Fruit fly (Drosophila melanogaster) whole organism, embryonic: ENCODE data around the gene CG7656.

Source experiments
- Antp ChIP-seq: fragments of 200-800 bp; sonication (Bioruptor generic); optimal IDR thresholded peaks from 3 replicates; lab custom pipeline; 2016; ENCODE audit warnings: missing biosample characterization, missing genetic modification characterization
- Asciz ChIP-seq: fragments of 200-800 bp; sonication (Bioruptor generic); optimal IDR thresholded peaks from 2 replicates; lab custom pipeline; 2017; ENCODE audit warnings: missing biosample characterization, mild to moderate bottlenecking, missing genetic modification characterization, missing genetic modification reagents
- CG11093 ChIP-seq: fragments of 200-800 bp; sonication (Bioruptor generic); IDR thresholded peaks from 3 replicates; pipeline ENCODE4 v1.3.6; 2022; ENCODE audit warnings: missing biosample characterization, missing genetic modification characterization
- CG12104 ChIP-seq: fragments of 200-800 bp; sonication (Bioruptor generic); optimal IDR thresholded peaks from 3 replicates; lab custom pipeline; 2016; ENCODE audit warnings: missing biosample characterization, missing genetic modification characterization
- CG12659 ChIP-seq: fragments of 200-800 bp; sonication (Bioruptor generic); optimal IDR thresholded peaks from 3 replicates; lab custom pipeline; 2017; ENCODE audit warnings: mild to moderate bottlenecking, missing biosample characterization, missing genetic modification reagents, missing genetic modification characterization
- CG15269 ChIP-seq: fragments of 200-800 bp; sonication (Bioruptor generic); optimal IDR thresholded peaks from 2 replicates; lab custom pipeline; 2018; ENCODE audit warnings: missing biosample characterization, mild to moderate bottlenecking, missing genetic modification characterization, moderate library complexity
- CG16813 ChIP-seq: fragments of 200-800 bp; sonication (Bioruptor generic); IDR thresholded peaks from 3 replicates; pipeline ENCODE4 v1.3.6; 2022; ENCODE audit warnings: missing biosample characterization, missing genetic modification characterization; ENCODE audit not compliant: partially characterized antibody
- CG1832 ChIP-seq: fragments of 200-800 bp; sonication (Bioruptor generic); optimal IDR thresholded peaks from 2 replicates; lab custom pipeline; 2017; ENCODE audit warnings: missing biosample characterization, mild to moderate bottlenecking, missing genetic modification characterization, inconsistent platforms
- CG18764 ChIP-seq: fragments of 200-800 bp; sonication (Bioruptor generic); optimal IDR thresholded peaks from 3 replicates; lab custom pipeline; 2016; ENCODE audit warnings: missing biosample characterization, missing genetic modification characterization
- CG42726 ChIP-seq: fragments of 200-800 bp; sonication (Bioruptor generic); IDR thresholded peaks from 2 replicates; pipeline ENCODE4 v1.3.6; 2022; ENCODE audit warnings: missing biosample characterization, missing genetic modification characterization; ENCODE audit not compliant: partially characterized antibody
- CG4424 ChIP-seq: fragments of 200-800 bp; sonication (Bioruptor generic); optimal IDR thresholded peaks from 3 replicates; lab custom pipeline; 2016; ENCODE audit warnings: missing biosample characterization, missing genetic modification characterization
- CG4707 ChIP-seq: fragments of 200-800 bp; sonication (Bioruptor generic); optimal IDR thresholded peaks from 2 replicates; lab custom pipeline; 2018; ENCODE audit warnings: missing biosample characterization, mild to moderate bottlenecking, missing genetic modification characterization, moderate library complexity
- CG6175 ChIP-seq: fragments of 200-800 bp; sonication (Bioruptor generic); IDR thresholded peaks from 3 replicates; pipeline ENCODE4 v1.3.6; 2022; ENCODE audit warnings: missing biosample characterization, missing genetic modification characterization
- CG6654 ChIP-seq: fragments of 200-800 bp; sonication (Bioruptor generic); optimal IDR thresholded peaks from 2 replicates; lab custom pipeline; 2017; ENCODE audit warnings: missing biosample characterization, mild to moderate bottlenecking, missing genetic modification characterization
- CG6765 ChIP-seq: fragments of 200-800 bp; sonication (Bioruptor generic); optimal IDR thresholded peaks from 3 replicates; lab custom pipeline; 2017; ENCODE audit warnings: missing biosample characterization, mild to moderate bottlenecking, missing genetic modification characterization
- CG7556 ChIP-seq: fragments of 200-800 bp; sonication (Bioruptor generic); optimal IDR thresholded peaks from 2 replicates; lab custom pipeline; 2017; ENCODE audit warnings: missing biosample characterization, mild to moderate bottlenecking, missing genetic modification characterization
- CG8944 ChIP-seq: fragments of 200-800 bp; sonication (Bioruptor generic); optimal IDR thresholded peaks from 3 replicates; lab custom pipeline; 2016; ENCODE audit warnings: missing biosample characterization, missing genetic modification characterization
- CG9727 ChIP-seq: fragments of 200-800 bp; sonication (Bioruptor generic); optimal IDR thresholded peaks from 3 replicates; lab custom pipeline; 2017; ENCODE audit warnings: missing biosample characterization, mild to moderate bottlenecking, missing genetic modification characterization
- Dbx ChIP-seq: fragments of 200-800 bp; sonication (Bioruptor generic); IDR thresholded peaks from 3 replicates; pipeline ENCODE4 v1.3.6; 2022; ENCODE audit warnings: missing biosample characterization, missing genetic modification characterization
- Dfd ChIP-seq, 2 experiments: fragments of >200 bp; optimal IDR thresholded peaks; 2 replicates each; lab custom pipeline; 2017; ENCODE audit warnings: missing biosample characterization in 2 of 2, missing genetic modification characterization in 2 of 2
- E2f2 ChIP-seq: fragments of 200-800 bp; sonication (Bioruptor generic); IDR thresholded peaks from 2 replicates; pipeline ENCODE4 v1.3.6; 2022; ENCODE audit warnings: missing biosample characterization, missing genetic modification characterization
- ERR ChIP-seq: fragments of 200-800 bp; sonication (Bioruptor generic); optimal IDR thresholded peaks from 2 replicates; lab custom pipeline; 2016; ENCODE audit warnings: missing biosample characterization, missing genetic modification characterization
- H2.0 ChIP-seq: fragments of 200-800 bp; sonication (Bioruptor generic); IDR thresholded peaks from 2 replicates; pipeline ENCODE4 v1.3.6; 2022; ENCODE audit warnings: missing biosample characterization, missing genetic modification characterization
- HLH3B ChIP-seq: fragments of 200-800 bp; sonication (Bioruptor generic); IDR thresholded peaks from 2 replicates; pipeline ENCODE4 v1.3.6; 2022; ENCODE audit warnings: missing biosample characterization, missing genetic modification characterization
- HLH54F ChIP-seq: fragments of 200-800 bp; sonication (Bioruptor generic); optimal IDR thresholded peaks from 3 replicates; lab custom pipeline; 2016; ENCODE audit warnings: missing biosample characterization, missing genetic modification characterization
- Mad ChIP-seq: fragments of 200-800 bp; sonication (Bioruptor generic); optimal IDR thresholded peaks from 2 replicates; lab custom pipeline; 2016; ENCODE audit warnings: missing biosample characterization, missing genetic modification characterization
- Meics ChIP-seq: fragments of 200-800 bp; sonication (Bioruptor generic); optimal IDR thresholded peaks from 2 replicates; lab custom pipeline; 2017; ENCODE audit warnings: missing biosample characterization, mild to moderate bottlenecking, missing genetic modification characterization
- Nf-YA ChIP-seq: fragments of 200-800 bp; sonication (Bioruptor generic); IDR thresholded peaks from 2 replicates; pipeline ENCODE4 v1.3.6; 2022; ENCODE audit warnings: missing biosample characterization, missing genetic modification characterization
- Scr ChIP-seq: fragments of 200-800 bp; sonication (Bioruptor generic); IDR thresholded peaks from 2 replicates; pipeline ENCODE4 v1.3.6; 2022; ENCODE audit warnings: missing biosample characterization, missing genetic modification characterization; ENCODE audit not compliant: partially characterized antibody
- Sin3A ChIP-seq: fragments of >200 bp; optimal IDR thresholded peaks from 2 replicates; lab custom pipeline; 2018
- Sox100B ChIP-seq: fragments of 200-800 bp; sonication (Bioruptor generic); optimal IDR thresholded peaks from 3 replicates; lab custom pipeline; 2018; ENCODE audit warnings: missing biosample characterization, mild to moderate bottlenecking, missing genetic modification characterization
- bbx ChIP-seq: fragments of 200-800 bp; sonication (Bioruptor generic); IDR thresholded peaks from 2 replicates; pipeline ENCODE4 v1.3.6; 2022; ENCODE audit warnings: missing biosample characterization, missing genetic modification characterization; ENCODE audit not compliant: partially characterized antibody
- ci ChIP-seq: fragments of 200-800 bp; sonication (Bioruptor generic); IDR thresholded peaks from 3 replicates; pipeline ENCODE4 v1.3.6; 2022; ENCODE audit warnings: missing biosample characterization, missing genetic modification characterization
- crp ChIP-seq, 2 experiments: fragments of 200-800 bp; sonication (Bioruptor generic); optimal IDR thresholded peaks; 2 replicates in 1 of 2; 3 replicates in 1 of 2; lab custom pipeline; 2017; ENCODE audit warnings: missing biosample characterization in 2 of 2, missing genetic modification characterization in 2 of 2, mild to moderate bottlenecking in 1 of 2, moderate library complexity in 1 of 2
- gsb ChIP-seq: fragments of 200-800 bp; sonication (Bioruptor generic); IDR thresholded peaks from 2 replicates; pipeline ENCODE4 v1.3.6; 2022; ENCODE audit warnings: missing biosample characterization, missing genetic modification characterization
- insv ChIP-seq, 2 experiments: fragments of 200-800 bp; sonication (Bioruptor generic); optimal IDR thresholded peaks; 3 replicates each; lab custom pipeline; 2016 to 2018; ENCODE audit warnings: missing biosample characterization in 2 of 2, missing genetic modification characterization in 2 of 2
- luna ChIP-seq: fragments of 200-800 bp; sonication (Bioruptor generic); optimal IDR thresholded peaks from 2 replicates; lab custom pipeline; 2016; ENCODE audit warnings: missing biosample characterization, missing genetic modification characterization
- mirr ChIP-seq: fragments of 200-800 bp; sonication (Bioruptor generic); optimal IDR thresholded peaks from 3 replicates; lab custom pipeline; 2018; ENCODE audit warnings: missing biosample characterization, mild to moderate bottlenecking, missing genetic modification characterization
- mld ChIP-seq: fragments of 200-800 bp; sonication (Bioruptor generic); IDR thresholded peaks from 3 replicates; pipeline ENCODE4 v1.3.6; 2022; ENCODE audit warnings: missing biosample characterization, missing genetic modification characterization; ENCODE audit not compliant: partially characterized antibody
- org-1 ChIP-seq: fragments of 200-800 bp; sonication (Bioruptor generic); optimal IDR thresholded peaks from 2 replicates; lab custom pipeline; 2017; ENCODE audit warnings: missing biosample characterization, missing genetic modification characterization
- pfk ChIP-seq: fragments of 200-800 bp; sonication (Bioruptor generic); optimal IDR thresholded peaks from 2 replicates; lab custom pipeline; 2018; ENCODE audit warnings: missing biosample characterization, mild to moderate bottlenecking, missing genetic modification characterization, moderate library complexity
- pho ChIP-seq: fragments of 200-800 bp; sonication (Bioruptor generic); optimal IDR thresholded peaks from 2 replicates; lab custom pipeline; 2016; ENCODE audit warnings: missing biosample characterization, missing genetic modification characterization
- salm ChIP-seq: fragments of 200-800 bp; sonication (Bioruptor generic); optimal IDR thresholded peaks from 2 replicates; lab custom pipeline; 2018; ENCODE audit warnings: missing biosample characterization, mild to moderate bottlenecking, missing genetic modification characterization
- sob ChIP-seq: fragments of 200-800 bp; sonication (Bioruptor generic); IDR thresholded peaks from 2 replicates; pipeline ENCODE4 v1.3.6; 2022; ENCODE audit warnings: missing biosample characterization, missing genetic modification characterization
- sqz ChIP-seq: fragments of 200-800 bp; sonication (Bioruptor generic); optimal IDR thresholded peaks from 3 replicates; lab custom pipeline; 2018; ENCODE audit warnings: missing biosample characterization, mild to moderate bottlenecking, missing genetic modification characterization
- ssp ChIP-seq: fragments of 200-800 bp; sonication (Bioruptor generic); IDR thresholded peaks from 2 replicates; pipeline ENCODE4 v1.3.6; 2022; ENCODE audit warnings: missing biosample characterization, missing genetic modification characterization
- sug ChIP-seq: fragments of 200-800 bp; optimal IDR thresholded peaks from 2 replicates; lab custom pipeline; 2019; ENCODE audit warnings: missing biosample characterization, mild to moderate bottlenecking, missing genetic modification characterization, moderate library complexity
- tin ChIP-seq: fragments of 200-800 bp; sonication (Bioruptor generic); optimal IDR thresholded peaks from 3 replicates; lab custom pipeline; 2016; ENCODE audit warnings: missing biosample characterization, missing genetic modification characterization
- twi ChIP-seq: fragments of 200-800 bp; optimal IDR thresholded peaks from 2 replicates; lab custom pipeline; 2019; ENCODE audit warnings: missing biosample characterization, mild to moderate bottlenecking, missing genetic modification characterization, moderate library complexity
- zen2 ChIP-seq: fragments of 200-800 bp; sonication (Bioruptor generic); IDR thresholded peaks from 3 replicates; pipeline ENCODE4 v1.3.6; 2022; ENCODE audit warnings: missing biosample characterization, missing genetic modification characterization; ENCODE audit not compliant: partially characterized antibody

CG7656 gene

DNA sequence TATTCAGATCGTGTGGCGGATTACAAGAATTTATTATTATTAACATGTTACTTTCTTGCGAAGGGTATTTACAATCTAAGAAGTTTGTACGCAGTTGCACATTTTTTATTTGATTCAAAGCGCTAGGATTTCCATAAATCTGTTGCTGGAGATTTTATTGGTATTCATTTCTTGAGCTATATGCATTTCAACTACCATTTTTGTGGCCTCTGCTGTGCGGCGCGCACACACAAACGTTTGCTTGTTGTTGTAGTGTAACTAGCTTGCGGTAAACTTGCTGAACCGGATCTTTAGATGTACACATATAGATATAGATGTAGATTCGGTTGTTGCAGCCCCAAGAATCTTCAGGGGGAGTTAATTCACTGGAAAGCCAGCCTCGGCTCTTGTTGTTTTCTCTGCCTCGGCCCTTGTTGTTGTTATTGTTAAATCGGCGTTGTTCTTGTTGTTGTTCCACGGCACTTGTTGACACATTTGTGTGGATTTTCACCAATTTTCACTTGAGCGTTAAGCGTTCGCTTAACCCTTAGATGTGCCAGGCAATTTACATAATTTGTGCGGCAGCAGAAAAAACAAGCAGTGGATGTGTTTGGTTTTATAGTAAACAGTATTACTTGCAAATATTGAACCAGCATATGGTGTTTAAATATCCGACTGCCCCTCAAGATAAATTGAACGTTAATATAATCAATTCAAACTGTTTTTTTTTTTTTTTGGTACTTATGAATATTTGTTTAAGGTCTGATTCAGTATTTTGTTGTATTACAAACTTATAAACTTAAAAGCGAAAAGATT, 3.0 kb upstream of the CG7656 start (continued):
- TF ChIP-seq CG4424 (GFP tag; lab: Kevin White, UChicago) (no peak), ci (GFP tag; lab: Robert Waterston, UW) (0 out of 3 replicates have a peak, but pooled peaks have one; percentile 45), Asciz (GFP tag; lab: Kevin White, UChicago) (peak; percentile 59), CG4707 (GFP tag; lab: Kevin White, UChicago) (no peak), Scr (no peak), CG6765 (GFP tag; lab: Kevin White, UChicago) (peak; percentile 4), CG11093 (no peak), Dbx (GFP tag; lab: Robert Waterston, UW) (0 out of 3 replicates have a peak, but pooled peaks have one; percentile 38), bbx (GFP tag; lab: Robert Waterston, UW) (no peak), luna (GFP tag; lab: Kevin White, UChicago) (no peak), CG42726 (GFP tag; lab: Robert Waterston, UW) (no peak), Dfd (GFP tag; optimal IDR thresholded peaks at IDR 0.05; lab: Kevin White, UChicago) (no peak), pfk (GFP tag; lab: Kevin White, UChicago) (no peak), twi (tag; lab: Kevin White, UChicago) (no peak), CG18764 (GFP tag; lab: Kevin White, UChicago) (no peak), sug (peak; percentile 18), Meics (GFP tag; lab: Kevin White, UChicago) (peak; percentile 19), ERR (GFP tag; lab: Kevin White, UChicago) (no peak), E2f2 (GFP tag; lab: Robert Waterston, UW) (no peak), org-1 (GFP tag; lab: Kevin White, UChicago) (no peak), HLH54F (GFP tag; lab: Kevin White, UChicago) (no peak), crp (GFP tag; optimal IDR thresholded peaks at IDR 0.05; lab: Kevin White, UChicago) (no peak), CG8944 (GFP tag; lab: Kevin White, UChicago) (no peak), CG1832 (GFP tag; lab: Kevin White, UChicago) (no peak), ssp (GFP tag; lab: Robert Waterston, UW) (no peak), mirr (peak; percentile 41), Nf-YA (GFP tag; lab: Robert Waterston, UW) (no peak), Mad (GFP tag; lab: Kevin White, UChicago) (no peak), CG6175 (GFP tag; lab: Robert Waterston, UW) (no peak), CG15269 (tag; lab: Kevin White, UChicago) (peak; percentile 41), pho (GFP tag; lab: Kevin White, UChicago) (no peak), tin (no peak), mld (GFP tag; lab: Robert Waterston, UW) (no peak), CG12659 (peak; percentile 15), insv (GFP tag; optimal IDR thresholded peaks at IDR 0.05; lab: Kevin White, UChicago) (no peak), H2.0 (0 out of 2 replicates have a peak, but pooled peaks have one; percentile 3), CG6654 (GFP tag; lab: Kevin White, UChicago) (no peak), CG7556 (peak; percentile 19), salm (tag; lab: Kevin White, UChicago) (no peak), zen2 (no peak), HLH3B (GFP tag; lab: Robert Waterston, UW) (no peak), Sox100B (peak; percentile 30), Sin3A (no peak), CG9727 (GFP tag; lab: Kevin White, UChicago) (no peak), sob (GFP tag; lab: Robert Waterston, UW) (0 out of 2 replicates have a peak, but pooled peaks have one; percentile 40), Antp (no peak), sqz (no peak), CG16813 (GFP tag; lab: Robert Waterston, UW) (no peak), CG12104 (GFP tag; lab: Kevin White, UChicago) (peak; percentile 39), gsb (no peak)
